Worm (Caenorhabditis elegans) whole organism, L2 larva: ENCODE measurements around the gene T03F6.9.

ENCODE experiments used
- F13H6.1 ChIP-seq: sonication (generic microtip); optimal IDR thresholded peaks from 2 replicates; lab custom pipeline; 2016; ENCODE audit warnings: missing genetic modification characterization, missing compliant biosample characterization
- blmp-1 ChIP-seq: sonication (generic microtip); optimal IDR thresholded peaks from 2 replicates; lab custom pipeline; 2017; ENCODE audit warnings: missing genetic modification characterization, mild to moderate bottlenecking, missing compliant biosample characterization, antibody characterized with exemption, moderate library complexity; ENCODE audit not compliant: insufficient read depth
- ceh-82 ChIP-seq: fragments of 150-350 bp; optimal IDR thresholded peaks from 2 replicates; lab custom pipeline; 2014; ENCODE audit warnings: missing biosample characterization, missing genetic modification characterization
- elt-1 ChIP-seq: fragments of 150-350 bp; optimal IDR thresholded peaks from 2 replicates; lab custom pipeline; 2014; ENCODE audit warnings: missing biosample characterization, missing genetic modification characterization
- elt-3 ChIP-seq: sonication (generic microtip); optimal IDR thresholded peaks from 2 replicates; lab custom pipeline; 2017; ENCODE audit warnings: missing biosample characterization, missing genetic modification characterization
- lin-39 ChIP-seq: fragments of 150-350 bp; optimal IDR thresholded peaks from 2 replicates; lab custom pipeline; 2014; ENCODE audit warnings: missing biosample characterization, missing genetic modification reagents, missing genetic modification characterization
- lsy-2 ChIP-seq, 2 experiments: fragments of 150-350 bp in 1 of 2; sonication (generic microtip) in 1 of 2; optimal IDR thresholded peaks; 2 replicates each; lab custom pipeline; 2014 to 2017; ENCODE audit warnings: missing biosample characterization in 2 of 2, missing genetic modification characterization in 2 of 2
- nhr-237 ChIP-seq: fragments of 150-350 bp; optimal IDR thresholded peaks from 2 replicates; lab custom pipeline; 2014; ENCODE audit warnings: missing biosample characterization, missing genetic modification characterization
- unc-39 ChIP-seq: fragments of 150-350 bp; optimal IDR thresholded peaks from 2 replicates; lab custom pipeline; 2014; ENCODE audit warnings: missing biosample characterization, missing genetic modification characterization
- unc-55 ChIP-seq: fragments of 150-350 bp; sonication (generic microtip); optimal IDR thresholded peaks from 3 replicates; lab custom pipeline; 2014; ENCODE audit warnings: missing biosample characterization, missing genetic modification reagents, missing genetic modification characterization
- zag-1 ChIP-seq: fragments of 150-350 bp; optimal IDR thresholded peaks from 2 replicates; lab custom pipeline; 2014; ENCODE audit warnings: missing biosample characterization, missing genetic modification characterization
- ztf-11 ChIP-seq: sonication (generic microtip); optimal IDR thresholded peaks from 2 replicates; lab custom pipeline; 2017; ENCODE audit warnings: missing biosample characterization, missing genetic modification characterization

DNA sequence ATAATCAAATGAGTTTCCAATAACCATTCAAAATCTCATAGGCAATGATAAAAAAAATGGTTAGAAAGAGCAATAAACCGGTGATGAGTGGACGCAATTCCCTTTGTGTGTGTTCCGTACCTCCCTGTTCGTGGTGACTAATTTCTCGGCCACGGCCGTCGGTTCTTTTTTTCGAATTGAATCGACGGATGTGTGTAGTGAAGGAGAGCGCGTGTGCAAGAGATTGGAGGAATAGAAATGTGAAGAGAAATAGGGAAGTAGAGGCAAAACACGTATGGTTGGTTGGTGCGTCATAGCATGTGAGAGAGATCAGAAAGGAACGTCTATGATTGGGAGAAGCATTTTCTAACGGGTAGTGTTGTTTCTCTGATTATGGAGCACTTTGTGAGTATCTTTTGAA is 11.0 kb downstream of the T03F6.9 start:
- no peak for TF ChIP-seq nhr-237
- TF ChIP-seq ceh-82 (tag; lab: Kevin White, UChicago): no peak
- TF ChIP-seq unc-39 (tag; lab: Kevin White, UChicago): no peak
- TF ChIP-seq unc-55 (GFP tag; lab: Kevin White, UChicago): peak; percentile 59
- TF ChIP-seq zag-1 (tag; lab: Kevin White, UChicago): no peak
- no peak for TF ChIP-seq lin-39 (tag; lab: Kevin White, UChicago)
- TF ChIP-seq ztf-11 (tag; lab: Kevin White, UChicago): no peak
- no peak for TF ChIP-seq F13H6.1
- TF ChIP-seq blmp-1: no peak
- peak in 1 of 2 experiments; percentile 65 for TF ChIP-seq lsy-2 (tag; optimal IDR thresholded peaks at IDR 0.05; lab: Kevin White, UChicago)
- no peak for TF ChIP-seq elt-1 (tag; lab: Kevin White, UChicago)
- TF ChIP-seq elt-3 (tag; lab: Kevin White, UChicago): no peak
